Worm (Caenorhabditis elegans) whole organism, late embryonic: Measurements from ENCODE around the gene ZK1098.9.

Experiments used
- K09A11.1 ChIP-seq: sonication (generic microtip); optimal IDR thresholded peaks from 2 replicates; lab custom pipeline; 2017; ENCODE audit warnings: antibody characterized with exemption, mild to moderate bottlenecking, missing genetic modification characterization, missing compliant biosample characterization; ENCODE audit not compliant: insufficient read depth
- ama-1 ChIP-seq: fragments of 150-350 bp; optimal IDR thresholded peaks from 2 replicates; lab custom pipeline; 2014
- ceh-30 ChIP-seq: fragments of 150-350 bp; optimal IDR thresholded peaks from 2 replicates; lab custom pipeline; 2014; ENCODE audit warnings: missing biosample characterization, missing genetic modification characterization
- ceh-45 ChIP-seq: fragments of 200-800 bp; sonication (Bioruptor generic); IDR thresholded peaks from 2 replicates; pipeline ENCODE4 v1.3.6; 2022; ENCODE audit warnings: missing genetic modification reagents, missing genetic modification characterization, missing compliant biosample characterization
- ceh-9 ChIP-seq: sonication (generic microtip); optimal IDR thresholded peaks from 2 replicates; lab custom pipeline; 2016; ENCODE audit warnings: mild to moderate bottlenecking, missing genetic modification characterization, inconsistent platforms, missing compliant biosample characterization
- ets-4 ChIP-seq: sonication (generic microtip); optimal IDR thresholded peaks from 2 replicates; lab custom pipeline; 2016; ENCODE audit warnings: missing genetic modification characterization, missing compliant biosample characterization
- pag-3 ChIP-seq: sonication (generic microtip); optimal IDR thresholded peaks from 2 replicates; lab custom pipeline; 2016; ENCODE audit warnings: missing compliant biosample characterization, missing genetic modification characterization, borderline replicate concordance
- pros-1 ChIP-seq: fragments of 150-350 bp; optimal IDR thresholded peaks from 2 replicates; lab custom pipeline; 2014; ENCODE audit warnings: missing biosample characterization, missing genetic modification reagents, missing genetic modification characterization
- unc-3 ChIP-seq, 2 experiments: fragments of 200-800 bp in 1 of 2; sonication (Bioruptor generic) in 1 of 2; sonication (generic microtip) in 1 of 2; conservative IDR thresholded peaks in 1 of 2; optimal IDR thresholded peaks in 1 of 2; 2 replicates each; pipeline versions ENCODE4 v1.3.6 to Lab custom; 2016 to 2022; ENCODE audit warnings: missing compliant biosample characterization in 2 of 2, missing genetic modification characterization in 2 of 2, missing genetic modification reagents in 1 of 2
- unc-86 ChIP-seq: sonication (generic microtip); optimal IDR thresholded peaks from 2 replicates; lab custom pipeline; 2016; ENCODE audit warnings: missing genetic modification characterization, missing compliant biosample characterization

- no peak for TF ChIP-seq K09A11.1 (tag; lab: Kevin White, UChicago)
- TF ChIP-seq ceh-30 (tag; lab: Kevin White, UChicago): no peak
- TF ChIP-seq ceh-45 (GFP tag; lab: Robert Waterston, UW): no peak
- no peak for TF ChIP-seq ceh-9 (tag; lab: Kevin White, UChicago)
- no peak for TF ChIP-seq unc-86 (tag; lab: Kevin White, UChicago)
- TF ChIP-seq unc-3 (GFP tag; conservative IDR thresholded peaks at IDR 0.05; lab: Robert Waterston, UW): no peak
- no peak for TF ChIP-seq unc-3 (tag; optimal IDR thresholded peaks at IDR 0.05; lab: Kevin White, UChicago)
- TF ChIP-seq pros-1 (tag; lab: Kevin White, UChicago): no peak
- no peak for TF ChIP-seq ama-1 (lab: Kevin White, UChicago)
- no peak for TF ChIP-seq ets-4 (tag; lab: Kevin White, UChicago)
- TF ChIP-seq pag-3 (tag; lab: Kevin White, UChicago): no peak
These were observed 39.0 kb downstream of the ZK1098.9 start for ce11 chrIII:9583224-9583623.
